Fruit fly (Drosophila melanogaster): ENCODE measurements around the gene Esyt2.

The Esyt2 gene

DNA sequence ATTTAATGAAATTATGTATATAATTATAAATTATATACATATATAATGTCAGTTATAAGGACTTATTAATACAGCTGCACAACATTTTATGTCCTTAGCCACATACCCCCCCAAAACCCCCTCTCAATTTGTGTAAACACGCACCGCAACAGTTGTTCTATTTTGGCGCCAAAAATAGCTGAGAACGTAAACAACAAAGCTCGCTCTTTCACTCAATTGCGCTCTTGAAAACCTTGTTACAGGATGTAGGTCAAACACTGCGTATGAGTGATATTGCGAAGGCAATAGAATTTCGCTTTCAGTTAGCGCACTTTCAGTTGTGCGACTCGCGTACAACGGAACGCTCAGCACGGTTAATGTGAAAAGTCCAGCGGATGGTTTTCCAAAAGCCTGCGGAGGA, at the start of gene Esyt2:
TSS of gene Esyt2 (plus strand) at position 332 of the 400 bp plus-strand sequence.
- TF ChIP-seq cnc (optimal IDR thresholded peaks at IDR 0.05) (no peak), CG33017 (tag; optimal IDR thresholded peaks at IDR 0.05) (no peak), Crg-1 (GFP tag; optimal IDR thresholded peaks at IDR 0.05) (no peak), Hr96 (GFP tag; optimal IDR thresholded peaks at IDR 0.05) (no peak), toe (GFP tag; optimal IDR thresholded peaks at IDR 0.05) (no peak), CG5204 (GFP tag; optimal IDR thresholded peaks at IDR 0.05) (no peak), bab1 (GFP tag; optimal IDR thresholded peaks at IDR 0.05) (no peak)

- no peak for TF ChIP-seq CG14711 (tag; optimal IDR thresholded peaks at IDR 0.05)
- TF ChIP-seq CG5204 (GFP tag; optimal IDR thresholded peaks at IDR 0.05) = no peak
- TF ChIP-seq cic (GFP tag; optimal IDR thresholded peaks at IDR 0.05) = no peak
- no peak for TF ChIP-seq CG11617 (GFP tag; optimal IDR thresholded peaks at IDR 0.05)
- TF ChIP-seq tj (GFP tag; optimal IDR thresholded peaks at IDR 0.05) = no peak
- TF ChIP-seq bab1 (GFP tag; optimal IDR thresholded peaks at IDR 0.05) = no peak
- TF ChIP-seq Clk (GFP tag; optimal IDR thresholded peaks at IDR 0.05) = no peak
- no peak for TF ChIP-seq Crg-1 (GFP tag; optimal IDR thresholded peaks at IDR 0.05)
- no peak for TF ChIP-seq cnc (optimal IDR thresholded peaks at IDR 0.05)
- TF ChIP-seq CG7045 (GFP tag; optimal IDR thresholded peaks at IDR 0.05) = no peak
- TF ChIP-seq kay (GFP tag; ENCODE audit: borderline replicate concordance) = no peak
These were observed 48.4 kb upstream of the Esyt2 start for dm6 chr3R:24496084-24496483.

DNA sequence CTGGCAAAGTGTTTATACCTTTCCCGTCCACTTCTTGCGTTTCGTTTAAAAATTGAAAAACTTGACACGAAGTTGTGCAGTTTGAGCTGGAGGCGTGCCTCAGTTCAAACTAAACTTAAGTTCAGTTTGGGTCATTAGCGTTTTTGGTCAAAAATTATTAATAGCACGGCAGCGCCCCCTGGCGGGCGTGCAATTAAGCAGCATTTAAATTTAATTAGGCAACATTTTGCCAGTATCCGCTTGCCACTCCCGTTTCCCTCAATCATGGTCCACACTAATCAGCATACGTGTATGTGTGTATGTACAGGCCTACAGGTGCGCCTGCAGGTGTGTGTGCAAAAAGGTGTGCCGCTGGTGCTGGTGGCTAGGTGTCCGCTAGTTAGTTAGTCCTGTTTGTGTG, 40.9 kb upstream of the Esyt2 start:
- TF ChIP-seq CG7101 (tag; optimal IDR thresholded peaks at IDR 0.05) (no peak), bab1 (GFP tag; optimal IDR thresholded peaks at IDR 0.05) (no peak), CG5204 (GFP tag; optimal IDR thresholded peaks at IDR 0.05) (no peak), kay (GFP tag; ENCODE audit: borderline replicate concordance) (no peak), ovo (GFP tag; optimal IDR thresholded peaks at IDR 0.05) (no peak), toe (GFP tag; optimal IDR thresholded peaks at IDR 0.05) (no peak)

DNA sequence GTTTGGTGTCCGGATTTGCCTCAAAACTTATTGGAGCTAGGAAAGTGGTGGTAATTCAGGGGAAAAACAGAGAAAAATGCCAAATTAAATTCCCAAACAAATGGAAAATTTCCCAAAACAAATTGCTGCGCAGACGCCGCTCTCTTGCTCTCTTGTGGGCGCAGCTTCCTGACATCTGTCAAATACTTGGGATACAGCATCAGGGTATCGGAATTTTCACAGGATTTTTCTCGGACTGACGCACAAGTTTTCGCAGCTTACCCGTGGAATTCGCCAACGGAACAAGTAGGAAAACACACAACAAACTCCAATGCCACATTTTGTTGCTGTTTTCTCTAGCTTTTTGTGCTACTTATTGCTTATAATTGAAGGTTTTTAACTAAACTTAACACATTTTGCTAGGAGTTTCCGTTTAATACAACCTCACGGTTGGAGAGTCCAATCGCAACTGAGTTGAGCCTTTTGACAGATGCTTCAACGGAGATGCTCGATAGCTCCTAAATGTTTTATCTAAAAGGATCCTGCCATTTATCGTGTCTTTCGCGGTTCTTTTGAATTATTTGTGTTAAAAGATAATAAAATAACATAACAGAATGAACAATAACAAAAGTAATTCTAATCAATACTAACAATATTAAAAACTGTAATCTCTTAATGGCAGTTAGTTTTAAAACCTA, 29.7 kb upstream of the Esyt2 start, which contains the start of the genes nAChRbeta2 and DZIP1:
TSS of gene nAChRbeta2 (minus strand) at position 455 of the 677 bp plus-strand sequence.
TSS of gene DZIP1 (plus strand) at position 627 of the 677 bp plus-strand sequence.
- TF ChIP-seq cic (GFP tag; optimal IDR thresholded peaks at IDR 0.05) (no peak), bab1 (GFP tag; optimal IDR thresholded peaks at IDR 0.05) (no peak), CG1620 (GFP tag; optimal IDR thresholded peaks at IDR 0.05) (no peak), CG12768 (GFP tag; optimal IDR thresholded peaks at IDR 0.05) (no peak), Clk (GFP tag; optimal IDR thresholded peaks at IDR 0.05) (no peak), Mnt (GFP tag; optimal IDR thresholded peaks at IDR 0.05) (no peak), tj (GFP tag; optimal IDR thresholded peaks at IDR 0.05) (no peak), CG7045 (GFP tag; optimal IDR thresholded peaks at IDR 0.05) (no peak), cnc (optimal IDR thresholded peaks at IDR 0.05) (no peak), ovo (GFP tag; optimal IDR thresholded peaks at IDR 0.05) (no peak), Crg-1 (GFP tag; optimal IDR thresholded peaks at IDR 0.05) (no peak)

DNA sequence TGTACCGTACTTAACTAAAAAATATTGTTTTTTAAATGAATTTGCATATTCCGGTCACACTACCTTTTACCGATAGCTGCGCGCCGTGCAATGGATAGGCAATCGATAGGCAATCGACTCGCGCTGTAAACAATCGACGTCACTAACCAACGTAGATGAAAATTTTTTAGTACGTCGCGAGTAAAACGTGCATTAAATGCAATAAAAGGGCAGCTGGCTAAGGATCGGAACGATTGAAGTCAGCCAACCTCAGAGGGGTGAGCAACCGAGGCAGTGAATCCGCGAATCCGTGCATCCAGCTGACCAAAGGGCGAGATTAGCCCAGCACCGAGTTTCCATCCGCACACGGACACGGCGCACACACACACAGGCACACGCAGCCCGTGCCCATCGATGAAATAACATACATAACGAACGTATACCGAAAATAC, 26.4 kb upstream of the Esyt2 start, which contains the start of gene Pp1alpha-96A:
TSS of gene Pp1alpha-96A (plus strand) at position 121 of the 431 bp plus-strand sequence.
- no peak for TF ChIP-seq CG11617 (GFP tag; optimal IDR thresholded peaks at IDR 0.05)
- peak; percentile 60 for TF ChIP-seq cic (GFP tag; optimal IDR thresholded peaks at IDR 0.05)
- peak; percentile 19 for TF ChIP-seq ovo (GFP tag; optimal IDR thresholded peaks at IDR 0.05)
- peak; percentile 17 for TF ChIP-seq CG1620 (GFP tag; optimal IDR thresholded peaks at IDR 0.05)
- TF ChIP-seq Hr96 (GFP tag; optimal IDR thresholded peaks at IDR 0.05) = peak; percentile 35
- peak; percentile 10 for TF ChIP-seq toe (GFP tag; optimal IDR thresholded peaks at IDR 0.05)
- peak; percentile 46 for TF ChIP-seq bab1 (GFP tag; optimal IDR thresholded peaks at IDR 0.05)
- peak; percentile 35 for TF ChIP-seq Mnt (GFP tag; optimal IDR thresholded peaks at IDR 0.05)
- no peak for TF ChIP-seq Crg-1 (GFP tag; optimal IDR thresholded peaks at IDR 0.05)

- no peak for TF ChIP-seq CG11617 (GFP tag; optimal IDR thresholded peaks at IDR 0.05)
- peak; percentile 50 for TF ChIP-seq tj (GFP tag; optimal IDR thresholded peaks at IDR 0.05)
- TF ChIP-seq CG1620 (GFP tag; optimal IDR thresholded peaks at IDR 0.05) = no peak
- TF ChIP-seq CG14711 (tag; optimal IDR thresholded peaks at IDR 0.05) = no peak
- no peak for TF ChIP-seq CG12768 (GFP tag; optimal IDR thresholded peaks at IDR 0.05)
- peak; percentile 54 for TF ChIP-seq cic (GFP tag; optimal IDR thresholded peaks at IDR 0.05)
- TF ChIP-seq kay (GFP tag; ENCODE audit: borderline replicate concordance) = peak; percentile 20
These were observed 23.2 kb upstream of the Esyt2 start for dm6 chr3R:24521313-24521712.

DNA sequence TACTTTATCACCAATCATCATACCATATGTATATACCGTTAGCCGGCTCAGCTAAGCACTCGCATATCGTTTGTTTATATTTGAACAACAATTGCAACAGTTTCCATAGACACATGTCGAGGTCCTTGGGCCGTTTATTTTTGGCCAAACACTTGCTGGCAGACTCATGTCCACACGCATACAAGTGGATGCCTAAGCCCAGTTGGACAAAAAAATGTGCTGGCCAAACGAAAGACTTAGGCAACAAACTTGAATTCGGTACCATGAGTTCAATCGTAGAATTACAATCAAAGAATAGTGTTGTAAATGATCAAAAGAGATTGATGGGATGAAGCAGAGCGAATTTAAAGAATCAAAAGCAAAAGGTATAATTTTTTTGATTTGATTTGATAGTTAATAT, 20.9 kb upstream of the Esyt2 start, which contains the start of gene CG13622:
TSS of gene CG13622 (minus strand) at position 101 of the 400 bp plus-strand sequence.
- TF ChIP-seq CG5204 (GFP tag; optimal IDR thresholded peaks at IDR 0.05) (no peak), Clk (GFP tag; optimal IDR thresholded peaks at IDR 0.05) (no peak), tj (GFP tag; optimal IDR thresholded peaks at IDR 0.05) (no peak), ovo (GFP tag; optimal IDR thresholded peaks at IDR 0.05) (no peak), kay (GFP tag; ENCODE audit: borderline replicate concordance) (no peak), Crg-1 (GFP tag; optimal IDR thresholded peaks at IDR 0.05) (no peak), CG11617 (GFP tag; optimal IDR thresholded peaks at IDR 0.05) (no peak), CG7101 (tag; optimal IDR thresholded peaks at IDR 0.05) (no peak), bab1 (GFP tag; optimal IDR thresholded peaks at IDR 0.05) (no peak), CG7045 (GFP tag; optimal IDR thresholded peaks at IDR 0.05) (no peak), pad (GFP tag; optimal IDR thresholded peaks at IDR 0.05) (no peak), Hr96 (GFP tag; optimal IDR thresholded peaks at IDR 0.05) (no peak), toe (GFP tag; optimal IDR thresholded peaks at IDR 0.05) (no peak), CG1620 (GFP tag; optimal IDR thresholded peaks at IDR 0.05) (no peak), Mnt (GFP tag; optimal IDR thresholded peaks at IDR 0.05) (no peak), cic (GFP tag; optimal IDR thresholded peaks at IDR 0.05) (no peak)
